Fruit fly (Drosophila melanogaster) whole organism: Measurements from ENCODE around the gene Ubc84D.

Experiments
- CG8478 ChIP-seq: fragments of >200 bp; optimal IDR thresholded peaks from 2 replicates; lab custom pipeline; 2018; ENCODE audit warnings: inconsistent platforms
- EcR ChIP-seq, 2 experiments: fragments of >200 bp; optimal IDR thresholded peaks; 2 replicates each; lab custom pipeline; 2017; ENCODE audit warnings: missing biosample characterization in 2 of 2, missing genetic modification characterization in 2 of 2, missing genetic modification reagents in 2 of 2
- psq ChIP-seq: fragments of >200 bp; optimal IDR thresholded peaks from 2 replicates; lab custom pipeline; 2017

DNA sequence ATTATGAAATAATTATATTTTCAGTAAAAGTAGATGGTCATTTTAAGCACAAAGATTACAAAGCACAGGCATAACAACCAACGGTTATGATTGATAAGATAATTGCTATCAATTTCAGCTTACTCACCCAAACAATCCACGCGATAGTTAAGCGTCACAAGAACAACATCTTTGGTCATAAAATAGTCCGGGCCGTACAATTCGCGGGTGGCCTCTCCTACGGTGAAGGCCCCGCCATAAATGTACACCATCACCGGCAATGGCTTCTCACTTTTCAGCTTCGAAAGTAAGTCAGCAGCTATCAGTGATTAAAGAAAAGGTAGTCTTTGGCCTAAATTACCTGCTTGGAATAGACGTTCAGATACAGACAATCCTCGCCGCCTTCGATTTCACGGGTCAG is 16.4 kb upstream of the Ubc84D start:
- TF ChIP-seq CG8478 (lab: Kevin White, UChicago) (no peak), psq (lab: Kevin White, UChicago) (no peak), EcR (GFP tag; optimal IDR thresholded peaks at IDR 0.05; lab: Kevin White, UChicago) (no peak)
